Fruit fly (Drosophila melanogaster) whole organism, pupa: ENCODE results near the gene CG9133.

ENCODE experiments used
- CG12605 ChIP-seq: fragments of 200-800 bp; sonication (Bioruptor generic); IDR thresholded peaks from 2 replicates; pipeline ENCODE4 v1.3.6; 2022; ENCODE audit warnings: missing biosample characterization, missing genetic modification characterization
- CG4496 ChIP-seq: fragments of 200-800 bp; sonication (Bioruptor generic); IDR thresholded peaks from 3 replicates; pipeline ENCODE4 v1.3.6; 2022; ENCODE audit warnings: missing biosample characterization, missing genetic modification characterization
- CG8301 ChIP-seq: fragments of 200-800 bp; sonication (Bioruptor generic); optimal IDR thresholded peaks from 2 replicates; lab custom pipeline; 2018; ENCODE audit warnings: missing biosample characterization, mild to moderate bottlenecking, missing genetic modification characterization
- Ets98B ChIP-seq: fragments of 200-800 bp; sonication (Bioruptor generic); IDR thresholded peaks from 2 replicates; pipeline ENCODE4 v1.3.6; 2022; ENCODE audit warnings: missing biosample characterization, missing genetic modification characterization
- Snoo ChIP-seq: fragments of 200-800 bp; sonication (Bioruptor generic); optimal IDR thresholded peaks from 3 replicates; lab custom pipeline; 2017; ENCODE audit warnings: missing biosample characterization, mild to moderate bottlenecking, missing genetic modification characterization, inconsistent platforms

- TF ChIP-seq Ets98B (GFP tag; lab: Robert Waterston, UW) = no peak
- no peak for TF ChIP-seq Snoo (tag; lab: Kevin White, UChicago)
- no peak for TF ChIP-seq CG4496 (GFP tag; lab: Robert Waterston, UW)
- TF ChIP-seq CG8301 (tag; lab: Kevin White, UChicago) = no peak
- no peak for TF ChIP-seq CG12605 (GFP tag; lab: Robert Waterston, UW)
Measured at dm6 chr3L:1212113-1212512, 39.7 kb upstream of the CG9133 start.
